Worm (Caenorhabditis elegans): Measurements from ENCODE around the gene acl-2.
"Not testable (repeated sequence)": the region's sequence is repeated elsewhere in the genome, so short reads cannot be mapped to it uniquely, and the experiment has no call there.

Gene acl-2

DNA sequence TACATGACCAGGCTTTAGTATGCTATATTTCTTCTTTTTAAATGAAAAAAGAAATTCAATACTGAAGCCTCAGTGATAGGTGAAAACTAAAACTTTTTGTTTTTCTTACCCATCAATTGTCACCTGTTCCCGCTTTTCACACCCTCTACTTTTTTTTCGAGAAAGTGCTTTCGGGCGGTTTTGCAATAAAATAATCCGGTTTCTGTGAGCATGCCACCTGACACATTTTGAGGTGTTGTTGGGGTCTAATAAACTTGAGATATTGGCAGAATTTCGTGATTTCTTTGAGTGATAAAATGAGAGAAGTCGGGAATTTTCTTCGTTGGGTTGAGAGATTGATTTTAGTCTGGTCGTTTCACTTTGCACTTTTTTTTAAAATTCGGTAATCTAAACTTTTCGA is 29.1 kb upstream of the acl-2 start:
- no peak for TF ChIP-seq arid-1 (GFP tag; conservative IDR thresholded peaks at IDR 0.05)
- TF ChIP-seq R02D3.7 (tag; optimal IDR thresholded peaks at IDR 0.05): no peak
- TF ChIP-seq dmd-6 (GFP tag; IDR thresholded peaks at IDR 0.05): no peak
- no peak for TF ChIP-seq nhr-28 (tag; optimal IDR thresholded peaks at IDR 0.05)
- TF ChIP-seq mdl-1 (tag; optimal IDR thresholded peaks at IDR 0.05): no peak
- TF ChIP-seq daf-16 (GFP tag; optimal IDR thresholded peaks at IDR 0.05): peak in 1 of 2 experiments; percentile 52
- no peak for TF ChIP-seq daf-16 (tag; optimal IDR thresholded peaks at IDR 0.05)
- TF ChIP-seq zag-1 (tag; optimal IDR thresholded peaks at IDR 0.05): no peak
- TF ChIP-seq dmd-8 (GFP tag; IDR thresholded peaks at IDR 0.05): no peak
- no peak for TF ChIP-seq unc-39 (tag; optimal IDR thresholded peaks at IDR 0.05)
- TF ChIP-seq aha-1 (tag): peak; percentile 2

DNA sequence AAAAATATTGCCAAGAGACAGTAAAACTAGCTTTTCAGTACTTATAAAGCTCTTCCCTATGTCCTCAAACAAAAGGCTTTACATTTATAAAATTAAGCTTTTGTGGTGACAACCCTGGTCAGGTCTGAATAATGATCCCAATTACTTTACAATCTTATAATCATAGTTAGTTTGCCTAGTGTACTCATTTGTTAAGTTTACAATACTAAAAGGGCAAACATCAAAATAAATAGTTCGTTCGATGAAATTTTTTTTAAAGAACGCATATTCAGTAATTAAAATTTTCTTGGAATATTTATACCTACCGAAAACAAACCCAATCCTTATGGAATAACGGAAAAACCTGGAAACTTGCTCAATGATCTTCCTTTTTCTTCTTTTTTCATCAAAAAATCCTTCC is 27.9 kb upstream of the acl-2 start:
- TF ChIP-seq unc-62 (GFP tag; optimal IDR thresholded peaks at IDR 0.05 in 1 of 2) (peak in 1 of 2 experiments; percentile 75), unc-62 (tag; optimal IDR thresholded peaks at IDR 0.05) (no peak), hmg-1.1 (GFP tag; IDR thresholded peaks at IDR 0.05) (no peak), gei-8 (GFP tag; optimal IDR thresholded peaks at IDR 0.05) (no peak)

DNA sequence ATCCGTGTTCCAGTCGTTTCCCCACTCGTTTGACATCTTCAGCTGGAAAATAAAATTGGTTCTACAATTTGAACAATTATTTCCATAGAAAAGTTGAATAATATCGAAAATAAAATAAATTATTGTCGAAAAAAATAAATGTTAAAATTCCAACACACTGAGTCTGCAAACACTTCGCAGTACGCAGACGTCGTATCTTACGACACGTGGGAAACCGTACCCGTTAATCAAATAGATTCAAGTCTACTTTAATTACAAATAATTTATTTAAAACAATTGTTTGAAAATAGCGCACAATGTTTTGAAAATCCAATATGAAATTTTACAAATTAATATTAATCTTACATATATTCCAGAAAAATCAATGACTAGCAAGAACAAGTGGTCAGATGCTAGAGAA is 24.0 kb upstream of the acl-2 start, which contains the start of gene yif-1:
Gene yif-1 (minus strand): TSS at position 42 of the 400 bp plus-strand sequence.
- TF ChIP-seq ces-1 (GFP tag; optimal IDR thresholded peaks at IDR 0.05) (peak; percentile 15), egl-27 (tag; optimal IDR thresholded peaks at IDR 0.05) (no peak), daf-16 (GFP tag; optimal IDR thresholded peaks at IDR 0.05) (no peak), daf-16 (tag; optimal IDR thresholded peaks at IDR 0.05) (no peak), lsy-2 (tag; optimal IDR thresholded peaks at IDR 0.05) (peak in 1 of 2 experiments; percentile 84)

DNA sequence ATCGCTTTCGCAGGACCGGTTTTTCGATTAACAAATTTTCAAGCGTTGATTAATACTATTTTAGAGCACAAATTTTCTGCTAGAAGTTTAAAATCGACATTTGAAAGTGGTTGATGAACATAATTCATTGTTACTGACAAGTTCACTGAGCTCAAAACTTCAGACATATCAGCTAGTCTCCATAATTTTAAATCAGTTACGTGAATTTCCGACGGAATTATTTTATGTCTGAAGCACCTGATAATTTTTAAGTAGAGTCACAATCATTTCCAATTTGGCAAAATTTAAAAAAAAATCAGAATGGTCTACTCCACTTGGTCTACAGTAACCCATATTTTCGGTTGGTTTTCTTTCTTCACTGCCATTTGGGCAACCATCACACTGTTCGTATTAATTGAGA is 21.0 kb upstream of the acl-2 start, which contains the start of gene str-118:
Gene str-118 (plus strand): TSS at position 301 of the 400 bp plus-strand sequence.
- TF ChIP-seq F37D6.2 (tag; optimal IDR thresholded peaks at IDR 0.05) (no peak), T26A8.4 (GFP tag; IDR thresholded peaks at IDR 0.05) (no peak), skn-1 (tag; optimal IDR thresholded peaks at IDR 0.05) (no peak), nhr-102 (tag; optimal IDR thresholded peaks at IDR 0.05) (no peak), ZK337.2 (GFP tag; IDR thresholded peaks at IDR 0.05) (no peak), nhr-237 (tag; optimal IDR thresholded peaks at IDR 0.05) (no peak)

DNA sequence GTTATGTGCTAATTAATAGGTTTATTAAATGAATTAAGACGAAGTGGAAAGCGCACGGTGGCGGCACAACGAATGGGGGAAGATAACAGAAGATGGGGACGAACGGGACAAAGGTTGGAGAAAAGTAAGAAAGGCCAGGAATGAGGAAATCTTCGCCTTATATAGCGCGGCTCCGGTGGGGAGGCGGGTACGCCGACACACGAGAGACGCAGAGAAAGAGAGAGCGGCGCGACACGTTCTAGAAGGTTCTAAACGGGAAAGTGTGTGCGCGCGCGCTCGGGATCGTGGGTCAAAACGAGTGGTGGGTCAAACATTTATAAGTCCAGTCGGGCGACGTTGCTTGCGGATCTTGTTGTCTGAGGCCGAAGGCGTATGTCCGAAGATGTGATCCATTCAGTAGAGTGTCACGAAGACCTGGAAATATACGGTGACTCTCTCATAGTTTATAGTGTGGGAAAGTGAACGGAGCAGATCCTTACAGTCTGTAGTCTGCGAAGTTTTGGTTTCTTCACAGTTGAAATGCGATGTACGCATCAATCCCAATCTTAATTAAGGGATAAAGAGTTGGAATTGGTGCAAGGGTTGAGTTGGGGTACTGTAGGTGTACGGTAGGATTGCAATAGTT is 18.4 kb upstream of the acl-2 start:
- TF ChIP-seq madf-9 (GFP tag; conservative IDR thresholded peaks at IDR 0.05) (0 out of 2 replicates have a peak, but pooled peaks have one; percentile 56), Y48G9A.11 (GFP tag; IDR thresholded peaks at IDR 0.05) (peak; percentile 31; the same call in 1 of the 2 replicates), nhr-102 (tag; optimal IDR thresholded peaks at IDR 0.05) (peak; percentile 16), set-16 (GFP tag; IDR thresholded peaks at IDR 0.05) (peak; percentile 89), mdt-29 (GFP tag; IDR thresholded peaks at IDR 0.05) (peak; percentile 64), arid-1 (GFP tag; conservative IDR thresholded peaks at IDR 0.05) (peak; percentile 31; the same call in 1 of the 2 replicates), lin-38 (GFP tag; IDR thresholded peaks at IDR 0.05) (peak; percentile 69), vab-7 (GFP tag; IDR thresholded peaks at IDR 0.05) (0 out of 2 replicates have a peak, but pooled peaks have one; percentile 21), pha-4 (GFP tag; IDR thresholded peaks at IDR 0.05) (peak; percentile 65), hmg-1.1 (GFP tag; IDR thresholded peaks at IDR 0.05) (peak; percentile 64; the same call in 1 of the 2 replicates), dmd-9 (GFP tag; IDR thresholded peaks at IDR 0.05) (0 out of 2 replicates have a peak, but pooled peaks have one; percentile 36), ctbp-1 (GFP tag; IDR thresholded peaks at IDR 0.05) (0 out of 2 replicates have a peak, but pooled peaks have one; percentile 20), dmd-8 (GFP tag; IDR thresholded peaks at IDR 0.05) (0 out of 2 replicates have a peak, but pooled peaks have one; percentile 26), zfp-3 (GFP tag; conservative IDR thresholded peaks at IDR 0.05) (0 out of 2 replicates have a peak, but pooled peaks have one; percentile 54), ceh-20 (GFP tag; IDR thresholded peaks at IDR 0.05) (peak; percentile 61; the same call in 1 of the 2 replicates), nhr-41 (GFP tag; IDR thresholded peaks at IDR 0.05) (peak; percentile 75; the same call in 1 of the 2 replicates), lin-29 (GFP tag; IDR thresholded peaks at IDR 0.05) (peak; percentile 51; the same call in 1 of the 2 replicates), T26A8.4 (GFP tag; IDR thresholded peaks at IDR 0.05) (peak; percentile 72), dmd-6 (GFP tag; IDR thresholded peaks at IDR 0.05) (peak; percentile 67), ceh-44 (GFP tag; IDR thresholded peaks at IDR 0.05) (0 out of 2 replicates have a peak, but pooled peaks have one; percentile 50)
- not testable (repeated sequence) for TF ChIP-seq pha-4 (tag; optimal IDR thresholded peaks at IDR 0.05)

Data from whole organism, L4 larva.